Fruit fly (Drosophila melanogaster): ENCODE measurements around the gene moody.
A peak's percentile ranks its signal among the peaks of the same experiment; 100 is the strongest.

Gene moody

DNA sequence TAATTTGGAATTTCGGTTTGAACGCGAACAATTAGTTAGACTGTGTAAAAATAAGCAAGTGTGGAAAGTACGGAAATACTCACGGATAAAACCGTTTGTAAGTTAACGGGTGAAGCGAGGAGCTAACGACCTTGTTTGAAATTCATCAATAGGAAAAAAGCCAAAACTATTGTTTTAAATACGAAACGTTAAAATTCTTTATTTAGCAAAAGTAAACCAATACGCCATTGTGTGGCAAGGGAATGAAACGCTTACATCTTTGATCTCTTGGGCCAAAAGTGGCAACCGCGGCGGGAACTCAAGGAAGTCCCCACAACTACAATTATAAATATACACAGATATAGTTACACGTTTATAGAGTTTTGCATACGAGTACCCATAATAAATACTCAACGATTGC is 16.3 kb upstream of the moody start, which contains the start of gene CG14054:
TSS of gene CG14054 (minus strand) at position 101 of the 400 bp plus-strand sequence.
- TF ChIP-seq pan (optimal IDR thresholded peaks at IDR 0.05): no peak
- no peak for TF ChIP-seq brk (GFP tag; optimal IDR thresholded peaks at IDR 0.05)
- TF ChIP-seq lola (GFP tag; optimal IDR thresholded peaks at IDR 0.05): no peak
- no peak for TF ChIP-seq ey (GFP tag; optimal IDR thresholded peaks at IDR 0.05)
- TF ChIP-seq fru (GFP tag; optimal IDR thresholded peaks at IDR 0.05): no peak
- no peak for TF ChIP-seq CG32264 (GFP tag; optimal IDR thresholded peaks at IDR 0.05)
- TF ChIP-seq N (GFP tag; optimal IDR thresholded peaks at IDR 0.05): no peak
- TF ChIP-seq HLH106 (tag; optimal IDR thresholded peaks at IDR 0.05): no peak
- TF ChIP-seq br (GFP tag; optimal IDR thresholded peaks at IDR 0.05): no peak
- TF ChIP-seq tai (GFP tag; optimal IDR thresholded peaks at IDR 0.05): no peak
- no peak for TF ChIP-seq Abd-B (GFP tag; optimal IDR thresholded peaks at IDR 0.05)
- TF ChIP-seq Hnf4 (GFP tag; optimal IDR thresholded peaks at IDR 0.05): no peak
- no peak for TF ChIP-seq Jra (GFP tag; optimal IDR thresholded peaks at IDR 0.05)
- TF ChIP-seq Sp1 (GFP tag; optimal IDR thresholded peaks at IDR 0.05): no peak
- no peak for TF ChIP-seq CrebA (GFP tag; optimal IDR thresholded peaks at IDR 0.05; ENCODE audit: borderline replicate concordance)
- no peak for TF ChIP-seq Rel (GFP tag; optimal IDR thresholded peaks at IDR 0.05)
- TF ChIP-seq Rel (tag; optimal IDR thresholded peaks at IDR 0.05): no peak
- no peak for TF ChIP-seq usp (GFP tag; optimal IDR thresholded peaks at IDR 0.05)
- TF ChIP-seq Dfd (GFP tag; optimal IDR thresholded peaks at IDR 0.05): no peak
- TF ChIP-seq sage (GFP tag; optimal IDR thresholded peaks at IDR 0.05): no peak

DNA sequence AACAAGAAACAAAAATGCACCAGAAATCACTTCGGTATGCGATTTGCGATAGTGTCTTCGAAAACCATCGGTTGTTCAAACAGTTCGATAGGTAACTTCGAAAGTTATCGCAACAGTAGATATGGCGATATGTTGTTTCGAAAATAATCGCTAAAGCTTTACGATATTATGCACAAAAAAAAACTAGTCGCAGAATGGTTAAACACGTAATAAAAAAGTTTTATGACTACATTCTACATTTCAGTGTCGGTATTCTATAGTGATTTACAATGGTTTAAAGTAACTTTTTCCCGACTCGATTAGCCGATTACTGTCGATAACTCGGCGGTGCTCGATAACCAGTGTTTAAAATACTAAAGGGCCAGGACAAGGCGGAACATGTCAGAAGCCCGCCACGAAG is 15.2 kb upstream of the moody start, which contains the start of gene CG4281:
TSS of gene CG4281 (minus strand) at position 70 of the 400 bp plus-strand sequence.
- TF ChIP-seq Hnf4 (GFP tag; optimal IDR thresholded peaks at IDR 0.05) (no peak), pan (optimal IDR thresholded peaks at IDR 0.05) (no peak), woc (GFP tag; optimal IDR thresholded peaks at IDR 0.05) (peak; percentile 58), ey (GFP tag; optimal IDR thresholded peaks at IDR 0.05) (no peak), Jra (GFP tag; optimal IDR thresholded peaks at IDR 0.05) (no peak), Hr78 (GFP tag; optimal IDR thresholded peaks at IDR 0.05) (no peak), dl (GFP tag; optimal IDR thresholded peaks at IDR 0.05; ENCODE audit: insufficient read depth in 1 of 2, partially characterized antibody in 2 of 2) (no peak), usp (GFP tag; optimal IDR thresholded peaks at IDR 0.05) (no peak), dmrt93B (GFP tag; optimal IDR thresholded peaks at IDR 0.05) (no peak), Rel (GFP tag; optimal IDR thresholded peaks at IDR 0.05) (no peak), Rel (tag; optimal IDR thresholded peaks at IDR 0.05) (no peak), N (GFP tag; optimal IDR thresholded peaks at IDR 0.05) (no peak), GATAd (GFP tag; optimal IDR thresholded peaks at IDR 0.05) (no peak), HLH106 (tag; optimal IDR thresholded peaks at IDR 0.05) (no peak), lola (GFP tag; optimal IDR thresholded peaks at IDR 0.05) (no peak), rgr (GFP tag; optimal IDR thresholded peaks at IDR 0.05) (no peak), br (GFP tag; optimal IDR thresholded peaks at IDR 0.05) (no peak), OdsH (GFP tag; optimal IDR thresholded peaks at IDR 0.05) (no peak), Mio (GFP tag; optimal IDR thresholded peaks at IDR 0.05) (no peak), Dfd (GFP tag; optimal IDR thresholded peaks at IDR 0.05) (no peak), tai (GFP tag; optimal IDR thresholded peaks at IDR 0.05) (no peak), fru (GFP tag; optimal IDR thresholded peaks at IDR 0.05) (peak; percentile 2), CrebA (GFP tag; optimal IDR thresholded peaks at IDR 0.05; ENCODE audit: borderline replicate concordance) (no peak), Dif (GFP tag; optimal IDR thresholded peaks at IDR 0.05; ENCODE audit: partially characterized antibody) (no peak), foxo (GFP tag; optimal IDR thresholded peaks at IDR 0.05) (no peak), sage (GFP tag; optimal IDR thresholded peaks at IDR 0.05) (no peak), dsf (GFP tag; optimal IDR thresholded peaks at IDR 0.05; ENCODE audit: borderline replicate concordance) (no peak), sv (GFP tag; optimal IDR thresholded peaks at IDR 0.05) (no peak), Myc (optimal IDR thresholded peaks at IDR 0.05) (peak; percentile 83), Sp1 (GFP tag; optimal IDR thresholded peaks at IDR 0.05) (peak; percentile 6), CG9705 (GFP tag; optimal IDR thresholded peaks at IDR 0.05) (no peak), brk (GFP tag; optimal IDR thresholded peaks at IDR 0.05) (no peak), Vsx2 (GFP tag; optimal IDR thresholded peaks at IDR 0.05; ENCODE audit: partially characterized antibody) (no peak), psq (GFP tag; optimal IDR thresholded peaks at IDR 0.05) (no peak), jim (GFP tag; optimal IDR thresholded peaks at IDR 0.05) (no peak), h (GFP tag; optimal IDR thresholded peaks at IDR 0.05) (peak; percentile 29), Hr83 (GFP tag; optimal IDR thresholded peaks at IDR 0.05; ENCODE audit: poor library complexity, severe bottlenecking) (no peak), Abd-B (GFP tag; optimal IDR thresholded peaks at IDR 0.05) (no peak)

All from whole organism, wandering third instar larva.